Worm (Caenorhabditis elegans): ENCODE measurements around the gene F56D6.13.

DNA sequence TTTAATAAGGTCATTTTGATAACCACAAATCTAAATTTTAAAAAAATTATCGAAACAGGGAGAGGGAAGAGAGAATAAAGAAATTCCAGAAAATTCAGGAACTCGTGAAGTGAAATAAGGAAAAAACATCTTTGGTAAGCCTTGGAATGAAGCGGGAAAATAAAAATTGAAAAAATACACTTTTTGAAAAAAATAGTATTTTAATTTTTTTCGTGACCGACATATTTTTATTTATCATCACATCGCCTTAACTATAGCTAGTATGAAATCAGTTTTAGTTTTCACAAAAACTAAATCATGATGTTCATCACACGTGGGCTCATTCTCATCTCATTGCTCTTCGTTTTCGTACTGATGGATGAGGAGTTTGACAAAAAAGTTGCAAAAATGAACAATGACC is at the start of gene F56D6.13:
- TF ChIP-seq lin-13 (GFP tag; optimal IDR thresholded peaks at IDR 0.05) (no peak), daf-12 (tag; optimal IDR thresholded peaks at IDR 0.05) (no peak), nhr-102 (tag; optimal IDR thresholded peaks at IDR 0.05) (no peak)
